Worm (Caenorhabditis elegans) whole organism, dauer: ENCODE measurements around the gene C55A1.6.
"Not testable (repeated sequence)": the region's sequence is repeated elsewhere in the genome, so short reads cannot be mapped to it uniquely, and the experiment has no call there.

Experiments used
- unc-62 ChIP-seq: sonication (generic microtip); optimal IDR thresholded peaks from 2 replicates; lab custom pipeline; 2017; ENCODE audit warnings: missing biosample characterization, missing genetic modification reagents, missing genetic modification characterization

Gene C55A1.6

ce11 chrV:15658262-15659060 lies 10.6 kb downstream of the C55A1.6 start:
- no peak for TF ChIP-seq unc-62

- TF ChIP-seq unc-62 = no peak
These were observed 13.2 kb downstream of the C55A1.6 start for ce11 chrV:15661003-15661402.

- TF ChIP-seq unc-62 = no peak
These were observed 13.7 kb downstream of the C55A1.6 start for ce11 chrV:15661580-15661979.

- TF ChIP-seq unc-62 = no peak
These were observed 16.3 kb downstream of the C55A1.6 start for ce11 chrV:15664053-15664661.

- no peak for TF ChIP-seq unc-62
These were observed 18.9 kb downstream of the C55A1.6 start for ce11 chrV:15666718-15667117.

- not testable (repeated sequence) for TF ChIP-seq unc-62
These were observed 20.4 kb downstream of the C55A1.6 start, which contains the start of gene F53E4.1 for ce11 chrV:15668200-15668599. Gene F53E4.1, minus strand, starts transcription at chrV:15668300.

ce11 chrV:15668870-15669269 lies 21.0 kb downstream of the C55A1.6 start, which contains the start of gene K06B4.4:
Gene K06B4.4, plus strand, starts transcription at chrV:15669170.
- TF ChIP-seq unc-62 = no peak

ce11 chrV:15670139-15670538 lies 22.3 kb downstream of the C55A1.6 start, which contains the start of gene K06B4.15:
Gene K06B4.15, plus strand, starts transcription at chrV:15670439.
- TF ChIP-seq unc-62 = not testable (repeated sequence)

- TF ChIP-seq unc-62 = no peak
These were observed 25.9 kb downstream of the C55A1.6 start, which contains the start of gene nhr-51 for ce11 chrV:15673707-15674106. Gene nhr-51, plus strand, starts transcription at chrV:15674007.

ce11 chrV:15674899-15675298 lies 27.1 kb downstream of the C55A1.6 start:
- TF ChIP-seq unc-62 = no peak

ce11 chrV:15677222-15677621 lies 29.4 kb downstream of the C55A1.6 start, which contains the start of gene nhr-52:
Gene nhr-52, plus strand, starts transcription at chrV:15677522.
- no peak for TF ChIP-seq unc-62

- no peak for TF ChIP-seq unc-62
These were observed 37.8 kb downstream of the C55A1.6 start, which contains the start of gene nhr-196 for ce11 chrV:15685599-15685998. Gene nhr-196, plus strand, starts transcription at chrV:15685716.

ce11 chrV:15687660-15688059 lies 39.8 kb downstream of the C55A1.6 start, which contains the start of gene nhr-197:
Gene nhr-197, plus strand, starts transcription at chrV:15687960.
- TF ChIP-seq unc-62 = no peak

- no peak for TF ChIP-seq unc-62
These were observed 42.1 kb downstream of the C55A1.6 start, which contains the start of gene nhr-268 for ce11 chrV:15689952-15690351. Gene nhr-268, plus strand, starts transcription at chrV:15690252.

ce11 chrV:15693682-15694081 lies 45.8 kb downstream of the C55A1.6 start, which contains the start of gene nhr-198:
Gene nhr-198, plus strand, starts transcription at chrV:15693994.
- TF ChIP-seq unc-62 = no peak

- TF ChIP-seq unc-62 = no peak
These were observed 50.3 kb downstream of the C55A1.6 start, which contains the start of gene srx-29 for ce11 chrV:15698099-15698498. Gene srx-29, minus strand, starts transcription at chrV:15698199.
